Worm (Caenorhabditis elegans) whole organism, L1 larva: ENCODE measurements around the gene grd-16.
A peak's percentile ranks its signal among the peaks of the same experiment; 100 is the strongest.

Experiments
- aha-1 ChIP-seq: fragments of 150-350 bp; optimal IDR thresholded peaks from 2 replicates; lab custom pipeline; 2014; ENCODE audit warnings: missing biosample characterization, missing genetic modification characterization
- alr-1 ChIP-seq: fragments of 200-800 bp; sonication (Bioruptor generic); optimal IDR thresholded peaks from 2 replicates; lab custom pipeline; 2018; ENCODE audit warnings: borderline replicate concordance, mild to moderate bottlenecking, missing genetic modification characterization, missing compliant biosample characterization
- blmp-1 ChIP-seq: fragments of 150-350 bp; optimal IDR thresholded peaks from 2 replicates; lab custom pipeline; 2014; ENCODE audit warnings: missing biosample characterization, missing genetic modification characterization
- ceh-63 ChIP-seq: fragments of 200-800 bp; sonication (Bioruptor generic); optimal IDR thresholded peaks from 2 replicates; lab custom pipeline; 2018; ENCODE audit warnings: mild to moderate bottlenecking, missing genetic modification characterization, missing compliant biosample characterization
- ceh-8 ChIP-seq: fragments of 200-800 bp; sonication (Bioruptor generic); optimal IDR thresholded peaks from 2 replicates; lab custom pipeline; 2018; ENCODE audit warnings: mild to moderate bottlenecking, missing genetic modification characterization, moderate library complexity, missing compliant biosample characterization
- ceh-82 ChIP-seq, 3 experiments: fragments of 150-350 bp in 1 of 3; sonication (generic microtip) in 2 of 3; optimal IDR thresholded peaks; 2 replicates each; lab custom pipeline; 2014 to 2017; ENCODE audit warnings: missing biosample characterization in 3 of 3, missing genetic modification characterization in 3 of 3
- ceh-88 ChIP-seq: fragments of 200-800 bp; sonication (Bioruptor generic); IDR thresholded peaks from 2 replicates; pipeline ENCODE4 v1.3.6; 2022; ENCODE audit warnings: missing genetic modification characterization, missing compliant biosample characterization
- ceh-90 ChIP-seq: sonication (generic microtip); optimal IDR thresholded peaks from 2 replicates; lab custom pipeline; 2016; ENCODE audit warnings: missing genetic modification characterization, missing compliant biosample characterization
- efl-1 ChIP-seq, 4 experiments: fragments of 150-350 bp; optimal IDR thresholded peaks in 3 of 4; peaks in 1 of 4; 1 replicate in 1 of 4; 2 replicates in 3 of 4; lab custom pipeline; 2014; ENCODE audit warnings: missing biosample characterization in 2 of 4, missing genetic modification characterization in 2 of 4, missing genetic modification reagents in 2 of 4
- egl-27 ChIP-seq, 2 experiments: fragments of 150-350 bp in 1 of 2; sonication (generic microtip); optimal IDR thresholded peaks; 3 replicates each; lab custom pipeline; 2017 to 2018; ENCODE audit warnings: missing biosample characterization in 2 of 2, missing genetic modification characterization in 2 of 2, missing genetic modification reagents in 2 of 2
- fkh-10 ChIP-seq: sonication (generic microtip); optimal IDR thresholded peaks from 2 replicates; lab custom pipeline; 2017; ENCODE audit warnings: missing biosample characterization, missing genetic modification reagents, missing genetic modification characterization
- hlh-4 ChIP-seq: sonication (generic microtip); optimal IDR thresholded peaks from 2 replicates; lab custom pipeline; 2016; ENCODE audit warnings: mild to moderate bottlenecking, missing genetic modification characterization, missing compliant biosample characterization
- hpl-2 ChIP-seq: fragments of 150-350 bp; optimal IDR thresholded peaks from 2 replicates; lab custom pipeline; 2014; ENCODE audit warnings: missing biosample characterization, missing genetic modification reagents, missing genetic modification characterization
- isw-1 ChIP-seq: fragments of 200-800 bp; sonication (Bioruptor generic); IDR thresholded peaks from 2 replicates; pipeline ENCODE4 v1.3.6; 2022; ENCODE audit warnings: missing genetic modification characterization, missing compliant biosample characterization
- lin-13 ChIP-seq: fragments of 150-350 bp; optimal IDR thresholded peaks from 2 replicates; lab custom pipeline; 2014; ENCODE audit warnings: missing biosample characterization, missing genetic modification reagents, missing genetic modification characterization
- lin-14 ChIP-seq: fragments of 200-800 bp; sonication (Bioruptor generic); optimal IDR thresholded peaks from 2 replicates; lab custom pipeline; 2018; ENCODE audit warnings: mild to moderate bottlenecking, missing genetic modification characterization, moderate library complexity, missing compliant biosample characterization
- mef-2 ChIP-seq: fragments of 150-350 bp; optimal IDR thresholded peaks from 2 replicates; lab custom pipeline; 2014; ENCODE audit warnings: missing biosample characterization, missing genetic modification characterization
- nhr-11 ChIP-seq: fragments of 150-350 bp; optimal IDR thresholded peaks from 2 replicates; lab custom pipeline; 2014; ENCODE audit warnings: missing biosample characterization, missing genetic modification characterization
- nhr-12 ChIP-seq: sonication (generic microtip); optimal IDR thresholded peaks from 2 replicates; lab custom pipeline; 2017; ENCODE audit warnings: missing biosample characterization, missing genetic modification characterization
- nhr-47 ChIP-seq: sonication (generic microtip); optimal IDR thresholded peaks from 2 replicates; lab custom pipeline; 2016; ENCODE audit warnings: mild to moderate bottlenecking, missing genetic modification characterization, moderate library complexity, missing compliant biosample characterization
- nhr-85 ChIP-seq: sonication (generic microtip); peaks from one replicate; lab custom pipeline; 2016; ENCODE audit warnings: missing genetic modification characterization, inconsistent platforms, missing compliant biosample characterization
- nhr-90 ChIP-seq: sonication (generic microtip); optimal IDR thresholded peaks from 2 replicates; lab custom pipeline; 2016; ENCODE audit warnings: mild to moderate bottlenecking, missing genetic modification characterization, missing compliant biosample characterization; ENCODE audit not compliant: poor library complexity
- rnt-1 ChIP-seq: sonication (generic microtip); optimal IDR thresholded peaks from 2 replicates; lab custom pipeline; 2016; ENCODE audit warnings: mild to moderate bottlenecking, missing genetic modification characterization, moderate library complexity, missing compliant biosample characterization
- skn-1 ChIP-seq: fragments of 150-350 bp; optimal IDR thresholded peaks from 2 replicates; lab custom pipeline; 2014; ENCODE audit warnings: missing biosample characterization, missing genetic modification characterization
- snpc-4 ChIP-seq: fragments of 150-350 bp; optimal IDR thresholded peaks from 2 replicates; lab custom pipeline; 2014; ENCODE audit warnings: missing biosample characterization, missing genetic modification characterization
- snu-23 ChIP-seq: sonication (generic microtip); optimal IDR thresholded peaks from 2 replicates; lab custom pipeline; 2016; ENCODE audit warnings: missing genetic modification characterization, missing compliant biosample characterization
- sup-37 ChIP-seq: fragments of 200-800 bp; sonication (Bioruptor generic); optimal IDR thresholded peaks from 2 replicates; lab custom pipeline; 2018; ENCODE audit warnings: mild to moderate bottlenecking, missing genetic modification characterization, missing compliant biosample characterization
- unc-62 ChIP-seq: fragments of 150-350 bp; optimal IDR thresholded peaks from 2 replicates; lab custom pipeline; 2014; ENCODE audit warnings: missing biosample characterization, missing genetic modification reagents, missing genetic modification characterization
- unc-86 ChIP-seq: sonication (generic microtip); optimal IDR thresholded peaks from 2 replicates; lab custom pipeline; 2016; ENCODE audit warnings: missing genetic modification characterization, missing compliant biosample characterization
- vab-15 ChIP-seq: sonication (generic microtip); optimal IDR thresholded peaks from 2 replicates; lab custom pipeline; 2017; ENCODE audit warnings: missing genotype, mild to moderate bottlenecking, missing genetic modification characterization, missing compliant biosample characterization
- zip-4 ChIP-seq: fragments of 200-800 bp; sonication (Bioruptor generic); optimal IDR thresholded peaks from 2 replicates; lab custom pipeline; 2018; ENCODE audit warnings: mild to moderate bottlenecking, missing genetic modification characterization, moderate library complexity, missing compliant biosample characterization
- ztf-11 ChIP-seq, 2 experiments: sonication (generic microtip); optimal IDR thresholded peaks; 2 replicates each; lab custom pipeline; 2016 to 2017; ENCODE audit warnings: missing genetic modification characterization in 2 of 2, missing biosample characterization in 1 of 2, missing compliant biosample characterization in 1 of 2

The grd-16 gene

ce11 chrIV:2451233-2451632, 25.3 kb upstream of the grd-16 start, which contains the start of gene C45G7.13:
TSS of gene C45G7.13 (minus strand) at chrIV:2451333.
- no peak for TF ChIP-seq unc-86 (tag; lab: Kevin White, UChicago)
- TF ChIP-seq rnt-1 (tag; lab: Kevin White, UChicago): no peak
- TF ChIP-seq sup-37 (GFP tag; lab: Kevin White, UChicago): no peak
- TF ChIP-seq, all 84 proteins: peak for 0

ce11 chrIV:2451655-2452054, 24.8 kb upstream of the grd-16 start:
- TF ChIP-seq efl-1 (optimal IDR thresholded peaks at IDR 0.05; lab: Kevin White, UChicago) (no peak), efl-1 (GFP tag; optimal IDR thresholded peaks at IDR 0.05 in 1 of 2; lab: Kevin White, UChicago) (peak in 1 of 2 experiments; percentile 33), snu-23 (GFP tag; lab: Kevin White, UChicago) (no peak)

ce11 chrIV:2455128-2455527, 21.4 kb upstream of the grd-16 start:
- TF ChIP-seq ceh-82 (tag; optimal IDR thresholded peaks at IDR 0.05; lab: Kevin White, UChicago) (no peak), egl-27 (tag; optimal IDR thresholded peaks at IDR 0.05; lab: Kevin White, UChicago) (no peak), skn-1 (tag; lab: Kevin White, UChicago) (no peak), ceh-63 (GFP tag; lab: Kevin White, UChicago) (no peak), fkh-10 (GFP tag; lab: Kevin White, UChicago) (no peak)
- TF ChIP-seq, all 84 proteins: peak for 0

DNA sequence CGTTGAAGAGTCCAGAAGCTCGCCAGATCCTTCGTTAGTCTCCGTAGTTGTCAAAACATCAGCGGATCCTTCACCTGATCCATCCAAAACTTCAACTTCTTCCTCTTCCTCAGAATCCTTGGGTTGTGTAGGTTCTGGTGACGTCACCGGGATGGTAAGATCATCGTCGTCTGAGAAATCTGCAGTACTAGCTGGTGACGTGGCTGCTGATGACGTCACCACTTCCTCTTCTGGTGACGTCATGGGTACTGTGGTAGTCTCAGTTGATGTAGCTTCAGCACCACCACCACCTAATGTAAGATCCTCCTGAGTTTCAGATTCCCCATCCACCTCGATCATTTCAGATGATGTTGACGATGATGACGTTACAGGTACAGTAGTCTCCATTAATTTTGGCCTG, 15.1 kb upstream of the grd-16 start:
- TF ChIP-seq lin-14 (GFP tag; lab: Kevin White, UChicago) (no peak), ceh-8 (GFP tag; lab: Kevin White, UChicago) (no peak), nhr-11 (no peak), lin-13 (GFP tag; lab: Kevin White, UChicago) (no peak), nhr-47 (tag; lab: Kevin White, UChicago) (no peak), isw-1 (no peak), rnt-1 (tag; lab: Kevin White, UChicago) (no peak)

ce11 chrIV:2463311-2463710, 13.2 kb upstream of the grd-16 start, which contains the start of gene cdh-10:
TSS of gene cdh-10 (minus strand) at chrIV:2463369.
- TF ChIP-seq nhr-85 (tag; lab: Kevin White, UChicago) (peak; percentile 60), hlh-4 (no peak), nhr-90 (tag; lab: Kevin White, UChicago) (no peak), unc-62 (GFP tag; lab: Kevin White, UChicago) (no peak), blmp-1 (tag; lab: Kevin White, UChicago) (peak; percentile 66), zip-4 (no peak)

DNA sequence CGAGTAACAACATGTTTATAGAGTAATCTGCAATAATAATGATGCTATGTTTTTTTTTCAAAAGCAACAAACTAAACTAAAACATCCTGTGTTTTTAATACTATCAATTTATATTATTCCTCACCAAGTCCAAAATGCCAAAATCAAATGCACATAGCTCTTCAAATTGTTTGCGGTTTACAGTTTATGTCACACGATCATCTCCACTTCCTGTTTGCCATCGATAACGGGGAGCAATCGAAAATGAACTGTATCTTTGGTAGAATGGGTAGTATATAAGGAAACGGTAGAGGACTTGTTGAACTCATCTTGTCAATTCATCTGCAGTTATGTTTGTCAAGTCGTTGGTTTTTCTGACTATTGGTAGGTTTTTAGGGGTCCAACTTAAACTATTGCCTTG, 12.3 kb upstream of the grd-16 start, which contains the start of gene ilys-3:
TSS of gene ilys-3 (plus strand) at position 301 of the 400 bp plus-strand sequence.
- TF ChIP-seq ceh-88 (GFP tag; lab: Robert Waterston, UW) (no peak), ceh-90 (tag; lab: Kevin White, UChicago) (no peak), hpl-2 (GFP tag; lab: Kevin White, UChicago) (no peak), efl-1 (optimal IDR thresholded peaks at IDR 0.05; lab: Kevin White, UChicago) (no peak), efl-1 (GFP tag; optimal IDR thresholded peaks at IDR 0.05 in 1 of 2; lab: Kevin White, UChicago) (no peak), aha-1 (tag; lab: Kevin White, UChicago) (no peak), vab-15 (tag; lab: Kevin White, UChicago) (no peak), unc-86 (tag; lab: Kevin White, UChicago) (no peak), lin-14 (GFP tag; lab: Kevin White, UChicago) (no peak), alr-1 (no peak), nhr-47 (tag; lab: Kevin White, UChicago) (no peak), mef-2 (tag; lab: Kevin White, UChicago) (no peak), nhr-12 (tag; lab: Kevin White, UChicago) (no peak), ztf-11 (tag; optimal IDR thresholded peaks at IDR 0.05; lab: Kevin White, UChicago) (no peak), lin-13 (GFP tag; lab: Kevin White, UChicago) (no peak), snpc-4 (tag; lab: Kevin White, UChicago) (no peak), zip-4 (no peak)
